Fruit fly (Drosophila melanogaster) whole organism, embryonic: Measurements from ENCODE around the gene CG31897.

ENCODE experiments used
- Awh ChIP-seq: fragments of 200-800 bp; sonication (Bioruptor generic); IDR thresholded peaks from 2 replicates; pipeline ENCODE4, ENCODE4 v1.3.6; 2022; ENCODE audit warnings: missing biosample characterization, missing genetic modification characterization
- CG10267 ChIP-seq: fragments of 200-800 bp; sonication (Bioruptor generic); optimal IDR thresholded peaks from 2 replicates; lab custom pipeline; 2018; ENCODE audit warnings: missing biosample characterization, mild to moderate bottlenecking, missing genetic modification characterization, moderate library complexity
- CG12236 ChIP-seq: fragments of 200-800 bp; sonication (Bioruptor generic); optimal IDR thresholded peaks from 2 replicates; lab custom pipeline; 2016; ENCODE audit warnings: missing biosample characterization, missing genetic modification characterization
- CG13296 ChIP-seq: fragments of 200-800 bp; sonication (Bioruptor generic); optimal IDR thresholded peaks from 3 replicates; lab custom pipeline; 2018; ENCODE audit warnings: missing biosample characterization, mild to moderate bottlenecking, missing genetic modification characterization
- CG1529 ChIP-seq: fragments of 200-800 bp; sonication (Bioruptor generic); optimal IDR thresholded peaks from 3 replicates; lab custom pipeline; 2018; ENCODE audit warnings: missing biosample characterization, missing genetic modification characterization
- CG1603 ChIP-seq: fragments of 200-800 bp; sonication (Bioruptor generic); optimal IDR thresholded peaks from 2 replicates; lab custom pipeline; 2019; ENCODE audit warnings: missing biosample characterization, mild to moderate bottlenecking, missing genetic modification characterization, moderate library complexity
- CG16813 ChIP-seq: fragments of 200-800 bp; sonication (Bioruptor generic); IDR thresholded peaks from 3 replicates; pipeline ENCODE4 v1.3.6; 2022; ENCODE audit warnings: missing biosample characterization, missing genetic modification characterization; ENCODE audit not compliant: partially characterized antibody
- CG17186 ChIP-seq: fragments of 200-800 bp; sonication (Bioruptor generic); optimal IDR thresholded peaks from 3 replicates; lab custom pipeline; 2017; ENCODE audit warnings: missing biosample characterization, missing genetic modification reagents, missing genetic modification characterization
- CG1792 ChIP-seq: fragments of 200-800 bp; sonication (Bioruptor generic); optimal IDR thresholded peaks from 2 replicates; lab custom pipeline; 2016; ENCODE audit warnings: missing biosample characterization, missing genetic modification characterization
- CG2712 ChIP-seq: fragments of 200-800 bp; optimal IDR thresholded peaks from 3 replicates; lab custom pipeline; 2019; ENCODE audit warnings: missing biosample characterization, mild to moderate bottlenecking, missing genetic modification characterization, moderate library complexity
- CG34224 ChIP-seq: fragments of 200-800 bp; sonication (Bioruptor generic); IDR thresholded peaks from 3 replicates; pipeline ENCODE4 v1.3.6; 2022; ENCODE audit warnings: missing biosample characterization, missing genetic modification characterization; ENCODE audit not compliant: partially characterized antibody
- CG3847 ChIP-seq: fragments of 200-800 bp; sonication (Bioruptor generic); IDR thresholded peaks from 2 replicates; pipeline ENCODE4 v1.3.6; 2022; ENCODE audit warnings: missing biosample characterization, missing genetic modification characterization
- CG42726 ChIP-seq: fragments of 200-800 bp; sonication (Bioruptor generic); IDR thresholded peaks from 2 replicates; pipeline ENCODE4 v1.3.6; 2022; ENCODE audit warnings: missing biosample characterization, missing genetic modification characterization; ENCODE audit not compliant: partially characterized antibody
- CG4424 ChIP-seq: fragments of 200-800 bp; sonication (Bioruptor generic); optimal IDR thresholded peaks from 3 replicates; lab custom pipeline; 2016; ENCODE audit warnings: missing biosample characterization, missing genetic modification characterization
- CG6272 ChIP-seq: fragments of 200-800 bp; sonication (Bioruptor generic); IDR thresholded peaks from 2 replicates; pipeline ENCODE4 v1.3.6; 2022; ENCODE audit warnings: missing biosample characterization, missing genetic modification characterization
- CG6654 ChIP-seq: fragments of 200-800 bp; sonication (Bioruptor generic); optimal IDR thresholded peaks from 2 replicates; lab custom pipeline; 2017; ENCODE audit warnings: missing biosample characterization, mild to moderate bottlenecking, missing genetic modification characterization
- CG6765 ChIP-seq: fragments of 200-800 bp; sonication (Bioruptor generic); optimal IDR thresholded peaks from 3 replicates; lab custom pipeline; 2017; ENCODE audit warnings: missing biosample characterization, mild to moderate bottlenecking, missing genetic modification characterization
- CG7987 ChIP-seq: fragments of 200-800 bp; sonication (Bioruptor generic); optimal IDR thresholded peaks from 2 replicates; lab custom pipeline; 2018; ENCODE audit warnings: missing biosample characterization, mild to moderate bottlenecking, missing genetic modification characterization, moderate library complexity
- CG8944 ChIP-seq: fragments of 200-800 bp; sonication (Bioruptor generic); optimal IDR thresholded peaks from 3 replicates; lab custom pipeline; 2016; ENCODE audit warnings: missing biosample characterization, missing genetic modification characterization
- CTCF ChIP-seq: fragments of 200-800 bp; sonication (Bioruptor generic); optimal IDR thresholded peaks from 2 replicates; lab custom pipeline; 2017; ENCODE audit warnings: missing biosample characterization, mild to moderate bottlenecking, missing genetic modification characterization, moderate library complexity
- CoRest ChIP-seq: fragments of 200-800 bp; sonication (Bioruptor generic); optimal IDR thresholded peaks from 3 replicates; lab custom pipeline; 2018; ENCODE audit warnings: missing biosample characterization, mild to moderate bottlenecking, missing genetic modification characterization, moderate library complexity
- Dref ChIP-seq: fragments of 200-800 bp; sonication (Bioruptor generic); IDR thresholded peaks from 2 replicates; pipeline ENCODE4 v1.3.6; 2022; ENCODE audit warnings: missing biosample characterization, missing genetic modification characterization
- Hr51 ChIP-seq, 2 experiments: fragments of 200-800 bp; sonication (Bioruptor generic); optimal IDR thresholded peaks; 2 replicates in 1 of 2; 3 replicates in 1 of 2; lab custom pipeline; 2016 to 2018; ENCODE audit warnings: missing biosample characterization in 2 of 2, missing genetic modification characterization in 2 of 2, mild to moderate bottlenecking in 1 of 2, moderate library complexity in 1 of 2
- Lpt ChIP-seq: fragments of >200 bp; optimal IDR thresholded peaks from 2 replicates; lab custom pipeline; 2018; ENCODE audit warnings: missing biosample characterization, missing genetic modification characterization
- Mad ChIP-seq: fragments of 200-800 bp; sonication (Bioruptor generic); optimal IDR thresholded peaks from 2 replicates; lab custom pipeline; 2016; ENCODE audit warnings: missing biosample characterization, missing genetic modification characterization
- Meics ChIP-seq: fragments of 200-800 bp; sonication (Bioruptor generic); optimal IDR thresholded peaks from 2 replicates; lab custom pipeline; 2017; ENCODE audit warnings: missing biosample characterization, mild to moderate bottlenecking, missing genetic modification characterization
- NC2β ChIP-seq: fragments of 200-800 bp; sonication (Bioruptor generic); optimal IDR thresholded peaks from 2 replicates; lab custom pipeline; 2016; ENCODE audit warnings: missing biosample characterization, missing genetic modification characterization
- Ravus ChIP-seq: fragments of 200-800 bp; sonication (Bioruptor generic); IDR thresholded peaks from 2 replicates; pipeline ENCODE4 v1.3.6; 2022; ENCODE audit warnings: missing biosample characterization, missing genetic modification characterization
- Sox100B ChIP-seq: fragments of 200-800 bp; sonication (Bioruptor generic); optimal IDR thresholded peaks from 3 replicates; lab custom pipeline; 2018; ENCODE audit warnings: missing biosample characterization, mild to moderate bottlenecking, missing genetic modification characterization
- Stat92E ChIP-seq, 3 experiments: fragments of >200 bp in 2 of 3; fragments of 200-800 bp in 1 of 3; sonication (Bioruptor generic) in 1 of 3; optimal IDR thresholded peaks; 2 replicates each; lab custom pipeline; 2017 to 2019; ENCODE audit warnings: missing biosample characterization in 3 of 3, missing genetic modification characterization in 3 of 3, mild to moderate bottlenecking in 1 of 3, moderate library complexity in 1 of 3
- az2 ChIP-seq: fragments of 200-800 bp; sonication (Bioruptor generic); optimal IDR thresholded peaks from 3 replicates; lab custom pipeline; 2016; ENCODE audit warnings: missing biosample characterization, missing genetic modification characterization
- bab2 ChIP-seq: fragments of 200-800 bp; sonication (Bioruptor generic); optimal IDR thresholded peaks from 2 replicates; lab custom pipeline; 2016; ENCODE audit warnings: missing biosample characterization, missing genetic modification characterization
- disco-r ChIP-seq: fragments of 200-800 bp; sonication (Bioruptor generic); optimal IDR thresholded peaks from 2 replicates; lab custom pipeline; 2016; ENCODE audit warnings: missing biosample characterization, missing genetic modification characterization
- gcm2 ChIP-seq: fragments of 200-800 bp; sonication (Bioruptor generic); optimal IDR thresholded peaks from 2 replicates; lab custom pipeline; 2016; ENCODE audit warnings: missing biosample characterization, missing genetic modification characterization
- ham ChIP-seq: fragments of 200-800 bp; sonication (Bioruptor generic); IDR thresholded peaks from 2 replicates; pipeline ENCODE4 v1.3.6; 2022; ENCODE audit warnings: missing biosample characterization, missing genetic modification characterization
- klu ChIP-seq: fragments of 200-800 bp; sonication (Bioruptor generic); IDR thresholded peaks from 2 replicates; pipeline ENCODE4 v1.3.6; 2022; ENCODE audit warnings: missing biosample characterization, missing genetic modification characterization
- lbe ChIP-seq: fragments of 200-800 bp; sonication (Bioruptor generic); optimal IDR thresholded peaks from 2 replicates; lab custom pipeline; 2016; ENCODE audit warnings: missing biosample characterization, mild to moderate bottlenecking, missing genetic modification characterization
- nmo ChIP-seq: fragments of 200-800 bp; sonication (Bioruptor generic); optimal IDR thresholded peaks from 2 replicates; lab custom pipeline; 2018; ENCODE audit warnings: missing biosample characterization, mild to moderate bottlenecking, missing genetic modification characterization, moderate library complexity
- nom ChIP-seq: fragments of 200-800 bp; sonication (Bioruptor generic); optimal IDR thresholded peaks from 2 replicates; lab custom pipeline; 2017; ENCODE audit warnings: missing biosample characterization, missing genetic modification characterization, mild to moderate bottlenecking, moderate library complexity, missing genetic modification reagents
- pfk ChIP-seq: fragments of 200-800 bp; sonication (Bioruptor generic); optimal IDR thresholded peaks from 2 replicates; lab custom pipeline; 2018; ENCODE audit warnings: missing biosample characterization, mild to moderate bottlenecking, missing genetic modification characterization, moderate library complexity
- salm ChIP-seq: fragments of 200-800 bp; sonication (Bioruptor generic); optimal IDR thresholded peaks from 2 replicates; lab custom pipeline; 2018; ENCODE audit warnings: missing biosample characterization, mild to moderate bottlenecking, missing genetic modification characterization
- sc ChIP-seq, 3 experiments: fragments of >200 bp in 2 of 3; fragments of 200-800 bp in 1 of 3; sonication (Bioruptor generic) in 1 of 3; optimal IDR thresholded peaks; 2 replicates in 2 of 3; 3 replicates in 1 of 3; lab custom pipeline; 2017; ENCODE audit warnings: mild to moderate bottlenecking in 1 of 3, missing biosample characterization in 1 of 3, missing genetic modification characterization in 1 of 3, missing genetic modification reagents in 1 of 3
- scrt ChIP-seq: fragments of 200-800 bp; sonication (Bioruptor generic); optimal IDR thresholded peaks from 2 replicates; lab custom pipeline; 2018; ENCODE audit warnings: missing biosample characterization, mild to moderate bottlenecking, missing genetic modification characterization, moderate library complexity
- so ChIP-seq: fragments of 200-800 bp; sonication (Bioruptor generic); IDR thresholded peaks from 3 replicates; pipeline ENCODE4 v1.3.6; 2022; ENCODE audit warnings: missing biosample characterization, missing genetic modification characterization
- stwl ChIP-seq: fragments of 200-800 bp; sonication (Bioruptor generic); optimal IDR thresholded peaks from 3 replicates; lab custom pipeline; 2018; ENCODE audit warnings: missing biosample characterization, mild to moderate bottlenecking, missing genetic modification characterization, moderate library complexity
- tgo ChIP-seq: fragments of 200-800 bp; sonication (Bioruptor generic); IDR thresholded peaks from 3 replicates; pipeline ENCODE4 v1.3.6; 2022; ENCODE audit warnings: missing biosample characterization, missing genetic modification characterization
- tio ChIP-seq: fragments of 200-800 bp; sonication (Bioruptor generic); optimal IDR thresholded peaks from 2 replicates; lab custom pipeline; 2017; ENCODE audit warnings: missing biosample characterization, missing genetic modification characterization, inconsistent platforms
- vnd ChIP-seq: fragments of 200-800 bp; sonication (Bioruptor generic); IDR thresholded peaks from 3 replicates; pipeline ENCODE4 v1.3.6; 2022; ENCODE audit warnings: missing biosample characterization, missing genetic modification characterization; ENCODE audit not compliant: partially characterized antibody
- wdn ChIP-seq: fragments of 200-800 bp; sonication (Bioruptor generic); IDR thresholded peaks from 2 replicates; pipeline ENCODE4 v1.3.6; 2022; ENCODE audit warnings: missing biosample characterization, missing genetic modification characterization
- zen ChIP-seq: fragments of 200-800 bp; sonication (Bioruptor generic); optimal IDR thresholded peaks from 3 replicates; lab custom pipeline; 2018; ENCODE audit warnings: missing biosample characterization, mild to moderate bottlenecking, missing genetic modification characterization, moderate library complexity
- zf30C ChIP-seq: fragments of 200-800 bp; sonication (Bioruptor generic); optimal IDR thresholded peaks from 3 replicates; lab custom pipeline; 2018; ENCODE audit warnings: missing biosample characterization, mild to moderate bottlenecking, missing genetic modification characterization

Gene CG31897

DNA sequence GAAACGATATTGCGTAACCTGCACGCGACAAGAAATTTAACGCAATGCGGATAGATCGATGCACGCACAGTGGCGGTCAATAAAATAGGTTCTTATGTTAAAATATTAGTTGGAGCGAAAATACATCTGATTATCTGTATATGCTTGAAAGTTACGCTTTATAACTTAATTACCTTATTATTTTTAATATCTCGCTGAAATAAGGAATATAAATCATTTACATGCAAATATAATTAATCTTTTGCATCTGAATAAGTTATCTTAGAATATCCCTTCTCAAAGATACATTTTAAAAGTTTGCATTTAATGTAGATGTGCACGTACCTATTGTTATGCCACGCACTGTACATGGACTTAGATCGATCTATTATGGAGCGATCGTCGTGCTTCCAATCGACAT is 29.4 kb downstream of the CG31897 start (continued):
- TF ChIP-seq CG16813 (GFP tag; lab: Robert Waterston, UW) (no peak), CG34224 (GFP tag; lab: Robert Waterston, UW) (no peak), CG10267 (peak; percentile 41), CG3847 (GFP tag; lab: Robert Waterston, UW) (no peak), nom (GFP tag; lab: Kevin White, UChicago) (peak; percentile 14), CG6765 (GFP tag; lab: Kevin White, UChicago) (no peak), sc (optimal IDR thresholded peaks at IDR 0.05; lab: Kevin White, UChicago) (no peak), sc (GFP tag; optimal IDR thresholded peaks at IDR 0.05; lab: Kevin White, UChicago) (peak; percentile 27), Meics (GFP tag; lab: Kevin White, UChicago) (no peak), Lpt (GFP tag; lab: Kevin White, UChicago) (no peak), gcm2 (GFP tag; lab: Kevin White, UChicago) (no peak), CG7987 (GFP tag; lab: Kevin White, UChicago) (no peak), disco-r (no peak), salm (tag; lab: Kevin White, UChicago) (no peak), Hr51 (GFP tag; optimal IDR thresholded peaks at IDR 0.05; lab: Kevin White, UChicago) (peak in 1 of 2 experiments; percentile 25), Awh (0 out of 2 replicates have a peak, but pooled peaks have one; percentile 15), wdn (GFP tag; lab: Robert Waterston, UW) (no peak), CG8944 (GFP tag; lab: Kevin White, UChicago) (no peak), Stat92E (GFP tag; optimal IDR thresholded peaks at IDR 0.05; lab: Kevin White, UChicago) (no peak), lbe (GFP tag; lab: Kevin White, UChicago) (no peak), NC2β (GFP tag; lab: Kevin White, UChicago) (no peak), CG1529 (GFP tag; lab: Kevin White, UChicago) (peak; percentile 10), CoRest (peak; percentile 32), CG2712 (peak; percentile 72), Mad (GFP tag; lab: Kevin White, UChicago) (no peak), zen (peak; percentile 60), Sox100B (GFP tag; lab: Kevin White, UChicago) (peak; percentile 42), ham (GFP tag; lab: Robert Waterston, UW) (no peak), scrt (GFP tag; lab: Kevin White, UChicago) (no peak), CG17186 (GFP tag; lab: Kevin White, UChicago) (no peak), pfk (no peak), CG4424 (GFP tag; lab: Kevin White, UChicago) (peak; percentile 44), CG6654 (no peak), so (no peak), az2 (peak; percentile 14), tgo (GFP tag; lab: Robert Waterston, UW) (no peak), tio (GFP tag; lab: Kevin White, UChicago) (peak; percentile 14), Dref (GFP tag; lab: Robert Waterston, UW) (no peak), Ravus (GFP tag; lab: Robert Waterston, UW) (no peak), CG1792 (GFP tag; lab: Kevin White, UChicago) (no peak), CG13296 (GFP tag; lab: Kevin White, UChicago) (no peak), vnd (GFP tag; lab: Robert Waterston, UW) (no peak), zf30C (GFP tag; lab: Kevin White, UChicago) (no peak), CG1603 (peak; percentile 10), klu (no peak), CG42726 (GFP tag; lab: Robert Waterston, UW) (no peak), CG6272 (no peak), CTCF (GFP tag; lab: Kevin White, UChicago) (no peak), bab2 (no peak), nmo (peak; percentile 74), stwl (tag; lab: Kevin White, UChicago) (no peak), CG12236 (GFP tag; lab: Kevin White, UChicago) (no peak)
